Worm (Caenorhabditis elegans): Measurements from ENCODE around the gene T10D4.19.

ce11 chrII:3118907-3119382 is 32.8 kb upstream of the T10D4.19 start, which contains the start of gene T10D4.6:
- no peak for TF ChIP-seq egl-27 (tag; optimal IDR thresholded peaks at IDR 0.05)
- TF ChIP-seq nhr-23 (tag; optimal IDR thresholded peaks at IDR 0.05) = no peak
- TF ChIP-seq snpc-4 (tag; optimal IDR thresholded peaks at IDR 0.05) = no peak
- no peak for TF ChIP-seq nhr-12 (tag; optimal IDR thresholded peaks at IDR 0.05)
- TF ChIP-seq skn-1 (tag; optimal IDR thresholded peaks at IDR 0.05) = no peak

All from whole organism, L2 larva.